Worm (Caenorhabditis elegans) whole organism, L2 larva: ENCODE results near the gene D1005.10.

ENCODE experiments used
- aly-2 ChIP-seq: fragments of 150-350 bp; optimal IDR thresholded peaks from 2 replicates; lab custom pipeline; 2014; ENCODE audit warnings: missing biosample characterization, missing genetic modification characterization
- ama-1 ChIP-seq: fragments of 150-350 bp; optimal IDR thresholded peaks from 2 replicates; lab custom pipeline; 2018; ENCODE audit warnings: inconsistent platforms
- nhr-12 ChIP-seq: fragments of 150-350 bp; optimal IDR thresholded peaks from 2 replicates; lab custom pipeline; 2014; ENCODE audit warnings: missing biosample characterization, missing genetic modification characterization
- nhr-25 ChIP-seq: fragments of 150-350 bp; sonication (generic microtip); optimal IDR thresholded peaks from 3 replicates; lab custom pipeline; 2014; ENCODE audit warnings: missing biosample characterization, missing genetic modification characterization
- skn-1 ChIP-seq: sonication (generic microtip); optimal IDR thresholded peaks from 2 replicates; lab custom pipeline; 2017; ENCODE audit warnings: missing biosample characterization, missing genetic modification characterization
- unc-62 ChIP-seq: fragments of 150-350 bp; optimal IDR thresholded peaks from 2 replicates; lab custom pipeline; 2014; ENCODE audit warnings: missing biosample characterization, missing genetic modification reagents, missing genetic modification characterization

DNA sequence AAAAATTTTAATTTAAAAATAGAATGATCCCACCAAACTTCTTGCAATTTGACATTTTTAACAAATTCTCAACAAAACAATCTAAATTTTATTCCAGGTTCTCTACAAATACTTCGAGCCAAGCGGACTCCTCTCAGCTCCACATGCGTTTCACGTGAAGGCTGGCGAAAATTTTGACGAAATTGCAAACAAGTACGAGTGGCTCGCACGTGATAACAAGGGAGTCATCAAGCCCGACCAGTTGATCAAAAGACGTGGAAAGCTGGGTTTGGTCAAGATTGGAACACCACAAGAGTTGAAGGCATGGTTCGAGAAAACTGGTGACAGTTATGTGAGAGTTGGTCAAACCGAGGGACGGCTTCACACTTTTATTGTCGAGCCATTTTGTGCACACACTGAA, 6.3 kb downstream of the D1005.10 start:
- no peak for TF ChIP-seq ama-1 (lab: Kevin White, UChicago)
- no peak for TF ChIP-seq aly-2 (tag; lab: Kevin White, UChicago)
- TF ChIP-seq skn-1: no peak
- no peak for TF ChIP-seq unc-62 (GFP tag; lab: Kevin White, UChicago)
- no peak for TF ChIP-seq nhr-12 (tag; lab: Kevin White, UChicago)
- no peak for TF ChIP-seq nhr-25 (tag; lab: Kevin White, UChicago)
